Worm (Caenorhabditis elegans) whole organism, early embryonic: Measurements from ENCODE around the gene daf-1.

ENCODE experiments used
- aly-1 ChIP-seq: sonication (generic microtip); optimal IDR thresholded peaks from 2 replicates; lab custom pipeline; 2016; ENCODE audit warnings: missing genetic modification characterization, missing compliant biosample characterization
- ama-1 ChIP-seq: fragments of 150-350 bp; optimal IDR thresholded peaks from 2 replicates; lab custom pipeline; 2014
- ceh-13 ChIP-seq: fragments of 200-800 bp; sonication (Bioruptor generic); optimal IDR thresholded peaks from 2 replicates; lab custom pipeline; 2018; ENCODE audit warnings: mild to moderate bottlenecking, missing genetic modification characterization, missing compliant biosample characterization
- ceh-36 ChIP-seq: sonication (generic microtip); optimal IDR thresholded peaks from 2 replicates; lab custom pipeline; 2016; ENCODE audit warnings: missing genetic modification characterization, inconsistent platforms, missing compliant biosample characterization
- ets-7 ChIP-seq: sonication (generic microtip); optimal IDR thresholded peaks from 2 replicates; lab custom pipeline; 2016; ENCODE audit warnings: missing genotype, missing genetic modification characterization, missing compliant biosample characterization
- flt-1 ChIP-seq: fragments of 200-800 bp; sonication (Bioruptor generic); IDR thresholded peaks from 2 replicates; pipeline ENCODE4 v1.3.6; 2022; ENCODE audit warnings: missing genetic modification characterization, missing compliant biosample characterization
- hnd-1 ChIP-seq: sonication (generic microtip); optimal IDR thresholded peaks from 2 replicates; lab custom pipeline; 2016; ENCODE audit warnings: missing genetic modification characterization, missing compliant biosample characterization
- scrt-1 ChIP-seq: fragments of 200-800 bp; sonication (Bioruptor generic); IDR thresholded peaks from 2 replicates; pipeline ENCODE4 v1.3.6; 2022; ENCODE audit warnings: missing genetic modification characterization, missing compliant biosample characterization
- tbx-11 ChIP-seq: fragments of 200-800 bp; sonication (Bioruptor generic); IDR thresholded peaks from 2 replicates; pipeline ENCODE4 v1.3.6; 2022; ENCODE audit warnings: missing genetic modification characterization, missing compliant biosample characterization
- tra-4 ChIP-seq: sonication (generic microtip); optimal IDR thresholded peaks from 2 replicates; lab custom pipeline; 2017; ENCODE audit warnings: missing genetic modification characterization, missing compliant biosample characterization

DNA sequence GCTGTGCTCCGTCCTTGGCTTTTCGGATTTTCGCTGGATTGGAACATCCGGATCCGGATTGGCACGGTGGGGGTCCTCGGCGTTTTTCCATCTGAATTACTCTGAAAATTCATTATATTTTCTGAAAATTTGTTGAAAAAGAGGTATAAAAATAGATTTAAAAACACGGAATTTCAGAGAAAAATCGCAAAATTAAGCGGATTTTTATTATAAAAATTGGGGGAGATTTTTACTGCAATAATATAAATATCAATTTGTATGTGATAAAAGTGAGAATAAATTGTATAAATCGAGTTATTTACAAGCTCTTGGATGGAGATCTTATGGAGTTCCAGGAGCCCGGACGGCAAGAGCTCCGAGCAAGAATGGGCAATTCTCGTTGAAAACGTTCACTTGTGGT lies 10.6 kb upstream of the daf-1 start, which contains the start of gene tut-1:
- TF ChIP-seq ceh-36 (tag; lab: Kevin White, UChicago) (no peak), flt-1 (GFP tag; lab: Robert Waterston, UW) (no peak), ama-1 (no peak), ets-7 (tag; lab: Kevin White, UChicago) (no peak), hnd-1 (tag; lab: Kevin White, UChicago) (no peak), tbx-11 (GFP tag; lab: Robert Waterston, UW) (no peak), aly-1 (tag; lab: Kevin White, UChicago) (no peak), scrt-1 (no peak), ceh-13 (GFP tag; lab: Kevin White, UChicago) (no peak), tra-4 (tag; lab: Kevin White, UChicago) (no peak)
